Worm (Caenorhabditis elegans) whole organism, L3 larva: Measurements from ENCODE around the gene H41C03.3.
A peak's percentile ranks its signal among the peaks of the same experiment; 100 is the strongest.

ENCODE experiments used
- R02D3.7 ChIP-seq: fragments of 150-350 bp; optimal IDR thresholded peaks from 2 replicates; lab custom pipeline; 2014; ENCODE audit warnings: missing biosample characterization, missing genetic modification characterization
- ZK546.5 ChIP-seq: sonication (generic microtip); optimal IDR thresholded peaks from 2 replicates; lab custom pipeline; 2017; ENCODE audit warnings: missing biosample characterization, missing genetic modification characterization
- ama-1 ChIP-seq: fragments of 150-350 bp; optimal IDR thresholded peaks from 2 replicates; lab custom pipeline; 2018
- ceh-16 ChIP-seq: sonication (generic microtip); optimal IDR thresholded peaks from 2 replicates; lab custom pipeline; 2017; ENCODE audit warnings: missing biosample characterization, missing genetic modification characterization
- ceh-28 ChIP-seq: fragments of 150-350 bp; optimal IDR thresholded peaks from 2 replicates; lab custom pipeline; 2014; ENCODE audit warnings: missing biosample characterization, missing genetic modification reagents, missing genetic modification characterization
- ceh-82 ChIP-seq: fragments of 150-350 bp; optimal IDR thresholded peaks from 2 replicates; lab custom pipeline; 2014; ENCODE audit warnings: missing biosample characterization, missing genetic modification characterization
- ceh-9 ChIP-seq: sonication (generic microtip); optimal IDR thresholded peaks from 2 replicates; lab custom pipeline; 2018; ENCODE audit warnings: missing biosample characterization, missing genetic modification characterization
- egl-27 ChIP-seq: sonication (generic microtip); optimal IDR thresholded peaks from 4 replicates; lab custom pipeline; 2017; ENCODE audit warnings: missing biosample characterization, missing genetic modification reagents, missing genetic modification characterization
- elt-1 ChIP-seq: fragments of 150-350 bp; optimal IDR thresholded peaks from 2 replicates; lab custom pipeline; 2014; ENCODE audit warnings: missing biosample characterization, missing genetic modification characterization
- elt-2 ChIP-seq: sonication (generic microtip); optimal IDR thresholded peaks from 2 replicates; lab custom pipeline; 2016; ENCODE audit warnings: missing genetic modification reagents, mild to moderate bottlenecking, missing genetic modification characterization, missing compliant biosample characterization
- eor-1 ChIP-seq, 2 experiments: fragments of 150-350 bp; optimal IDR thresholded peaks; 2 replicates each; lab custom pipeline; 2014 to 2018; ENCODE audit warnings: missing biosample characterization in 2 of 2, missing genetic modification characterization in 2 of 2
- fkh-10 ChIP-seq: sonication (generic microtip); optimal IDR thresholded peaks from 2 replicates; lab custom pipeline; 2017; ENCODE audit warnings: missing biosample characterization, missing genetic modification reagents, missing genetic modification characterization
- fkh-2 ChIP-seq: fragments of 150-350 bp; optimal IDR thresholded peaks from 2 replicates; lab custom pipeline; 2014; ENCODE audit warnings: missing biosample characterization, missing genetic modification reagents, missing genetic modification characterization
- hmg-11 ChIP-seq: sonication (generic microtip); optimal IDR thresholded peaks from 2 replicates; lab custom pipeline; 2016; ENCODE audit warnings: missing genetic modification characterization, missing compliant biosample characterization
- jun-1 ChIP-seq: fragments of 150-350 bp; optimal IDR thresholded peaks from 2 replicates; lab custom pipeline; 2014; ENCODE audit warnings: missing biosample characterization, missing genetic modification reagents, missing genetic modification characterization
- lin-15B ChIP-seq: fragments of 150-350 bp; optimal IDR thresholded peaks from 2 replicates; lab custom pipeline; 2014; ENCODE audit warnings: missing biosample characterization, missing genetic modification characterization
- lin-39 ChIP-seq: fragments of 150-350 bp; optimal IDR thresholded peaks from 2 replicates; lab custom pipeline; 2018; ENCODE audit warnings: missing biosample characterization, missing genetic modification reagents, missing genetic modification characterization
- lsy-12 ChIP-seq: sonication (generic microtip); optimal IDR thresholded peaks from 2 replicates; lab custom pipeline; 2016; ENCODE audit warnings: mild to moderate bottlenecking, missing genetic modification characterization, missing compliant biosample characterization
- mdl-1 ChIP-seq: fragments of 150-350 bp; optimal IDR thresholded peaks from 2 replicates; lab custom pipeline; 2014; ENCODE audit warnings: missing biosample characterization, missing genetic modification characterization
- mml-1 ChIP-seq: fragments of 150-350 bp; sonication (generic microtip); optimal IDR thresholded peaks from 3 replicates; lab custom pipeline; 2014; ENCODE audit warnings: missing biosample characterization, missing genetic modification characterization
- nfya-1 ChIP-seq: sonication (generic microtip); optimal IDR thresholded peaks from 2 replicates; lab custom pipeline; 2017; ENCODE audit warnings: missing genetic modification characterization, mild to moderate bottlenecking, missing compliant biosample characterization, antibody characterized with exemption, moderate library complexity; ENCODE audit not compliant: insufficient read depth
- nhr-11 ChIP-seq: fragments of 150-350 bp; optimal IDR thresholded peaks from 2 replicates; lab custom pipeline; 2014; ENCODE audit warnings: missing biosample characterization, missing genetic modification characterization
- nhr-12 ChIP-seq: fragments of 150-350 bp; optimal IDR thresholded peaks from 2 replicates; lab custom pipeline; 2014; ENCODE audit warnings: missing biosample characterization, missing genetic modification characterization
- nhr-23 ChIP-seq: fragments of 150-350 bp; optimal IDR thresholded peaks from 2 replicates; lab custom pipeline; 2014; ENCODE audit warnings: missing biosample characterization, missing genetic modification reagents, missing genetic modification characterization
- nhr-237 ChIP-seq: fragments of 150-350 bp; optimal IDR thresholded peaks from 2 replicates; lab custom pipeline; 2014; ENCODE audit warnings: missing biosample characterization, missing genetic modification characterization
- nhr-25 ChIP-seq: sonication (generic microtip); optimal IDR thresholded peaks from 2 replicates; lab custom pipeline; 2017; ENCODE audit warnings: missing biosample characterization, missing genetic modification characterization
- nhr-43 ChIP-seq: sonication (generic microtip); optimal IDR thresholded peaks from 2 replicates; lab custom pipeline; 2016; ENCODE audit warnings: mild to moderate bottlenecking, missing genetic modification characterization, missing compliant biosample characterization; ENCODE audit not compliant: poor library complexity, severe bottlenecking
- nhr-67 ChIP-seq: fragments of 150-350 bp; optimal IDR thresholded peaks from 2 replicates; lab custom pipeline; 2014; ENCODE audit warnings: missing biosample characterization, missing genetic modification characterization
- nhr-76 ChIP-seq: fragments of 150-350 bp; sonication (generic microtip); optimal IDR thresholded peaks from 5 replicates; lab custom pipeline; 2014; ENCODE audit warnings: missing biosample characterization, missing genetic modification characterization
- nhr-77 ChIP-seq: fragments of 150-350 bp; optimal IDR thresholded peaks from 2 replicates; lab custom pipeline; 2014; ENCODE audit warnings: missing biosample characterization, missing genetic modification characterization
- pha-4 ChIP-seq: fragments of 150-350 bp; optimal IDR thresholded peaks from 2 replicates; lab custom pipeline; 2014; ENCODE audit warnings: missing biosample characterization, missing genetic modification reagents, missing genetic modification characterization
- pqm-1 ChIP-seq: fragments of 150-350 bp; optimal IDR thresholded peaks from 2 replicates; lab custom pipeline; 2017; ENCODE audit warnings: missing biosample characterization, missing genetic modification characterization, inconsistent platforms
- sea-2 ChIP-seq: fragments of 150-350 bp; sonication (generic microtip); optimal IDR thresholded peaks from 4 replicates; lab custom pipeline; 2014; ENCODE audit warnings: missing biosample characterization, missing genetic modification reagents, missing genetic modification characterization
- skn-1 ChIP-seq: fragments of 150-350 bp; optimal IDR thresholded peaks from 2 replicates; lab custom pipeline; 2014; ENCODE audit warnings: missing biosample characterization, missing genetic modification characterization
- snpc-4 ChIP-seq: fragments of 150-350 bp; optimal IDR thresholded peaks from 2 replicates; lab custom pipeline; 2014; ENCODE audit warnings: missing biosample characterization, missing genetic modification characterization
- tbx-2 ChIP-seq: sonication (generic microtip); optimal IDR thresholded peaks from 2 replicates; lab custom pipeline; 2016; ENCODE audit warnings: mild to moderate bottlenecking, missing genetic modification characterization, missing compliant biosample characterization
- unc-39 ChIP-seq: sonication (generic microtip); optimal IDR thresholded peaks from 4 replicates; lab custom pipeline; 2017; ENCODE audit warnings: missing biosample characterization, missing genetic modification characterization
- unc-62 ChIP-seq: fragments of 150-350 bp; sonication (generic microtip); optimal IDR thresholded peaks from 4 replicates; lab custom pipeline; 2014; ENCODE audit warnings: missing biosample characterization, missing genetic modification reagents, missing genetic modification characterization
- zag-1 ChIP-seq: fragments of 150-350 bp; optimal IDR thresholded peaks from 2 replicates; lab custom pipeline; 2014; ENCODE audit warnings: missing biosample characterization, missing genetic modification characterization
- ztf-11 ChIP-seq: fragments of 150-350 bp; optimal IDR thresholded peaks from 2 replicates; lab custom pipeline; 2014; ENCODE audit warnings: missing biosample characterization, missing genetic modification characterization

The H41C03.3 gene

ce11 chrII:5833136-5833535 is 12.4 kb upstream of the H41C03.3 start, which contains the start of gene gtap-1:
gtap-1 (minus strand) TSS chrII:5833236.
- TF ChIP-seq elt-1 (tag; lab: Kevin White, UChicago) (no peak), tbx-2 (tag; lab: Kevin White, UChicago) (no peak), nhr-25 (tag; lab: Kevin White, UChicago) (no peak), eor-1 (tag; optimal IDR thresholded peaks at IDR 0.05; lab: Kevin White, UChicago) (no peak), pqm-1 (tag; lab: Kevin White, UChicago) (no peak), pha-4 (tag; lab: Kevin White, UChicago) (no peak), ama-1 (no peak), lsy-12 (tag; lab: Kevin White, UChicago) (no peak), fkh-10 (no peak), sea-2 (no peak), mml-1 (tag; lab: Kevin White, UChicago) (no peak), nhr-11 (tag; lab: Kevin White, UChicago) (no peak)

ce11 chrII:5835146-5835545 is 10.4 kb upstream of the H41C03.3 start:
- TF ChIP-seq egl-27 (tag; lab: Kevin White, UChicago), result no peak
- TF ChIP-seq, all 47 proteins: peak for 0

- TF ChIP-seq lin-15B (tag; lab: Kevin White, UChicago), result peak; percentile 52
- TF ChIP-seq skn-1 (tag; lab: Kevin White, UChicago), result no peak
- peak; percentile 60 for TF ChIP-seq nfya-1 (tag; lab: Kevin White, UChicago)
- peak; percentile 47 for TF ChIP-seq elt-2 (tag; lab: Kevin White, UChicago)
- TF ChIP-seq pha-4 (tag; lab: Kevin White, UChicago), result peak; percentile 72
- TF ChIP-seq fkh-10, result peak; percentile 22
- peak; percentile 29 for TF ChIP-seq snpc-4 (tag; lab: Kevin White, UChicago)
- no peak for TF ChIP-seq nhr-12 (tag; lab: Kevin White, UChicago)
Observed at ce11 chrII:5836153-5836719, 9.3 kb upstream of the H41C03.3 start, which contains the start of gene fzo-1. fzo-1 (minus strand) TSS chrII:5836203.

ce11 chrII:5838453-5838852 is 7.1 kb upstream of the H41C03.3 start, which contains the start of gene ZK1248.15:
ZK1248.15 (minus strand) TSS chrII:5838553.
- TF ChIP-seq lin-15B (tag; lab: Kevin White, UChicago) (no peak), ceh-82 (no peak), tbx-2 (tag; lab: Kevin White, UChicago) (no peak), ama-1 (no peak), elt-1 (tag; lab: Kevin White, UChicago) (no peak), elt-2 (tag; lab: Kevin White, UChicago) (no peak), hmg-11 (tag; lab: Kevin White, UChicago) (no peak), sea-2 (no peak), unc-62 (no peak), nhr-12 (tag; lab: Kevin White, UChicago) (no peak), mdl-1 (tag; lab: Kevin White, UChicago) (no peak), ceh-16 (no peak), nhr-237 (tag; lab: Kevin White, UChicago) (no peak), fkh-2 (no peak), nhr-77 (no peak), lin-39 (tag; lab: Kevin White, UChicago) (no peak), zag-1 (no peak), R02D3.7 (tag; lab: Kevin White, UChicago) (no peak)
- TF ChIP-seq, all 47 proteins: peak for 0

ce11 chrII:5839227-5839626 is 6.3 kb upstream of the H41C03.3 start, which contains the start of gene ZK1248.19:
ZK1248.19 (minus strand) TSS chrII:5839414.
- no peak for TF ChIP-seq ceh-9 (tag; lab: Kevin White, UChicago)
- TF ChIP-seq skn-1 (tag; lab: Kevin White, UChicago), result no peak
- TF ChIP-seq nhr-237 (tag; lab: Kevin White, UChicago), result no peak
- no peak for TF ChIP-seq egl-27 (tag; lab: Kevin White, UChicago)
- no peak for TF ChIP-seq eor-1 (tag; optimal IDR thresholded peaks at IDR 0.05; lab: Kevin White, UChicago)
- no peak for TF ChIP-seq nhr-67 (tag; lab: Kevin White, UChicago)
- no peak for TF ChIP-seq lsy-12 (tag; lab: Kevin White, UChicago)
- TF ChIP-seq nhr-76 (tag; lab: Kevin White, UChicago), result no peak
- TF ChIP-seq nfya-1 (tag; lab: Kevin White, UChicago), result peak; percentile 28
- no peak for TF ChIP-seq jun-1
- no peak for TF ChIP-seq nhr-43 (tag; lab: Kevin White, UChicago)
- TF ChIP-seq ceh-16, result no peak
- TF ChIP-seq mml-1 (tag; lab: Kevin White, UChicago), result no peak
- no peak for TF ChIP-seq unc-62
- TF ChIP-seq sea-2, result no peak
- TF ChIP-seq lin-15B (tag; lab: Kevin White, UChicago), result peak; percentile 4
- TF ChIP-seq elt-2 (tag; lab: Kevin White, UChicago), result no peak
- peak; percentile 6 for TF ChIP-seq ama-1
- peak; percentile 0 for TF ChIP-seq snpc-4 (tag; lab: Kevin White, UChicago)
- TF ChIP-seq pha-4 (tag; lab: Kevin White, UChicago), result peak; percentile 25
- no peak for TF ChIP-seq nhr-23 (tag; lab: Kevin White, UChicago)
- peak; percentile 42 for TF ChIP-seq hmg-11 (tag; lab: Kevin White, UChicago)
- TF ChIP-seq pqm-1 (tag; lab: Kevin White, UChicago), result no peak
- no peak for TF ChIP-seq elt-1 (tag; lab: Kevin White, UChicago)
- no peak for TF ChIP-seq ZK546.5 (tag; lab: Kevin White, UChicago)
- no peak for TF ChIP-seq ceh-28
- TF ChIP-seq nhr-11 (tag; lab: Kevin White, UChicago), result no peak
- TF ChIP-seq nhr-25 (tag; lab: Kevin White, UChicago), result no peak
- TF ChIP-seq nhr-12 (tag; lab: Kevin White, UChicago), result no peak
- no peak for TF ChIP-seq unc-39 (tag; lab: Kevin White, UChicago)
- no peak for TF ChIP-seq ztf-11 (tag; lab: Kevin White, UChicago)
- peak; percentile 88 for TF ChIP-seq R02D3.7 (tag; lab: Kevin White, UChicago)
- TF ChIP-seq mdl-1 (tag; lab: Kevin White, UChicago), result no peak
